Fruit fly (Drosophila melanogaster): ENCODE results near the gene Archease.

DNA sequence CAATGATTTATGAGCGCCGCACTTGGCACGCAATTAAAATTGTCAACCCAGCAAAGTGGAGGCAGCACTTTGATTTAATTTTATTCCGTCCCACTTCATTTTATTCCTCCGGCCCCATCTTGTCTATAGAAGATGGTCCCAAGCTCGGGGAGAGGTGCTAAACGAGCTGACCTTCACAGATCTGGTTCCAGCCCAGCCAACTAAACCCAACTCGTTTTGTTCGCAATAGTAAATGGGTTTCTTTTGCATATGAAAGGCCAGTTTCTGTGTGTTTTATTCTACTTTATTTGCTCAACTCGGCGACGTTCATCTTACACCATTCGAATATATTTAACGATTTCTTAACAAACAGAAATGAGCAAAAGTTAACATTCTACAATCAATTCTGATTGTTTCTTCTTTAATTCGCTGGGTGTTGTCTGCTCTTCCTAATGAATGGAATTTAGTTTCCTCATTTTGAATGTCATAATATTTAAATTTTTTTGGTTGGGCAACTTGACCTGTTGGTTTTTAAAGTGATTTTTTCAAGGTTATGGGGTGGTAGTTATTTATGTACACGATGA lies 30.4 kb upstream of the Archease start:
- TF ChIP-seq CG6689 (GFP tag; IDR thresholded peaks at IDR 0.05) (no peak), zen2 (GFP tag; IDR thresholded peaks at IDR 0.05; ENCODE audit: partially characterized antibody) (no peak), jigr1 (GFP tag; IDR thresholded peaks at IDR 0.05) (no peak), gt (GFP tag; IDR thresholded peaks at IDR 0.05) (no peak), crol (GFP tag; IDR thresholded peaks at IDR 0.05) (no peak), Hr51 (GFP tag; optimal IDR thresholded peaks at IDR 0.05) (no peak), nerfin-2 (GFP tag; IDR thresholded peaks at IDR 0.05; ENCODE audit: partially characterized antibody) (no peak), br (optimal IDR thresholded peaks at IDR 0.05) (no peak), CG2116 (GFP tag; optimal IDR thresholded peaks at IDR 0.05) (no peak), Dp (GFP tag; optimal IDR thresholded peaks at IDR 0.05) (no peak), Fer2 (tag; optimal IDR thresholded peaks at IDR 0.05) (no peak), CG10209 (GFP tag; optimal IDR thresholded peaks at IDR 0.05) (no peak), CG6765 (GFP tag; optimal IDR thresholded peaks at IDR 0.05) (no peak)
